Worm (Caenorhabditis elegans) whole organism, young adult: ENCODE results near the gene inx-5.

Experiments used
- B0035.1 ChIP-seq: sonication (generic microtip); optimal IDR thresholded peaks from 2 replicates; lab custom pipeline; 2016; ENCODE audit warnings: missing genetic modification characterization, mild to moderate bottlenecking, missing compliant biosample characterization, missing genotype, missing genetic modification reagents
- B0336.3 ChIP-seq: fragments of 200-800 bp; sonication (Bioruptor generic); IDR thresholded peaks from 2 replicates; pipeline ENCODE4 v1.3.6; 2022; ENCODE audit warnings: missing genetic modification characterization, missing compliant biosample characterization
- C06A6.2 ChIP-seq: fragments of 200-800 bp; sonication (Bioruptor generic); conservative IDR thresholded peaks from 2 replicates; pipeline ENCODE4 v1.3.6; 2022; ENCODE audit warnings: missing genetic modification characterization, missing compliant biosample characterization
- F23B12.7 ChIP-seq: sonication (generic microtip); optimal IDR thresholded peaks from 2 replicates; lab custom pipeline; 2017; ENCODE audit warnings: missing genetic modification characterization, mild to moderate bottlenecking, missing compliant biosample characterization, antibody characterized with exemption, moderate library complexity; ENCODE audit not compliant: insufficient read depth
- F33H1.4 ChIP-seq: fragments of 200-800 bp; sonication (Bioruptor generic); IDR thresholded peaks from 2 replicates; pipeline ENCODE4 v1.3.6; 2022; ENCODE audit warnings: missing genetic modification reagents, missing genetic modification characterization, missing compliant biosample characterization
- F39B2.1 ChIP-seq: fragments of 200-800 bp; sonication (Bioruptor generic); IDR thresholded peaks from 2 replicates; pipeline ENCODE4 v1.3.6; 2022; ENCODE audit warnings: missing genetic modification reagents, missing genetic modification characterization, missing compliant biosample characterization
- F52B5.7 ChIP-seq: sonication (generic microtip); optimal IDR thresholded peaks from 2 replicates; lab custom pipeline; 2016; ENCODE audit warnings: mild to moderate bottlenecking, missing genetic modification characterization, missing compliant biosample characterization
- F57A8.1 ChIP-seq: fragments of 200-800 bp; sonication (Bioruptor generic); optimal IDR thresholded peaks from 2 replicates; lab custom pipeline; 2018; ENCODE audit warnings: mild to moderate bottlenecking, missing genetic modification characterization, moderate library complexity, missing compliant biosample characterization
- F57C9.4 ChIP-seq: sonication (generic microtip); optimal IDR thresholded peaks from 2 replicates; lab custom pipeline; 2017; ENCODE audit warnings: mild to moderate bottlenecking, missing genetic modification characterization, missing compliant biosample characterization
- Y53F4B.3 ChIP-seq: fragments of 200-800 bp; sonication (Bioruptor generic); IDR thresholded peaks from 2 replicates; pipeline ENCODE4 v1.3.6; 2022; ENCODE audit warnings: missing genetic modification reagents, missing genetic modification characterization, missing compliant biosample characterization
- Y95B8A.8 ChIP-seq: fragments of 200-800 bp; sonication (Bioruptor generic); IDR thresholded peaks from 2 replicates; pipeline ENCODE4 v1.3.6; 2022; ENCODE audit warnings: missing genetic modification reagents, missing genetic modification characterization, missing compliant biosample characterization
- aptf-2 ChIP-seq: fragments of 200-800 bp; sonication (Bioruptor generic); conservative IDR thresholded peaks from 2 replicates; pipeline ENCODE4 v1.3.6; 2022; ENCODE audit warnings: missing genetic modification reagents, missing genetic modification characterization, missing compliant biosample characterization
- atf-7 ChIP-seq: sonication (generic microtip); optimal IDR thresholded peaks from 2 replicates; lab custom pipeline; 2017; ENCODE audit warnings: mild to moderate bottlenecking, missing genetic modification characterization, missing compliant biosample characterization
- athp-1 ChIP-seq: sonication (generic microtip); optimal IDR thresholded peaks from 2 replicates; lab custom pipeline; 2017; ENCODE audit warnings: mild to moderate bottlenecking, missing genetic modification characterization, missing compliant biosample characterization
- attf-6 ChIP-seq: fragments of 200-800 bp; sonication (Bioruptor generic); IDR thresholded peaks from 2 replicates; pipeline ENCODE4 v1.3.6; 2022; ENCODE audit warnings: missing genetic modification reagents, missing genetic modification characterization, missing compliant biosample characterization
- bed-1 ChIP-seq: fragments of 200-800 bp; sonication (Bioruptor generic); IDR thresholded peaks from 2 replicates; pipeline ENCODE4 v1.3.6; 2022; ENCODE audit warnings: missing genetic modification reagents, missing genetic modification characterization, missing compliant biosample characterization
- ceh-100 ChIP-seq: fragments of 200-800 bp; sonication (Bioruptor generic); IDR thresholded peaks from 2 replicates; pipeline ENCODE4 v1.3.6; 2022; ENCODE audit warnings: missing genetic modification reagents, missing genetic modification characterization, missing compliant biosample characterization
- ceh-58 ChIP-seq: fragments of 200-800 bp; sonication (Bioruptor generic); IDR thresholded peaks from 2 replicates; pipeline ENCODE4 v1.3.6; 2022; ENCODE audit warnings: missing genetic modification characterization, missing compliant biosample characterization
- ceh-79 ChIP-seq: sonication (generic microtip); optimal IDR thresholded peaks from 2 replicates; lab custom pipeline; 2017; ENCODE audit warnings: mild to moderate bottlenecking, missing genetic modification characterization, missing compliant biosample characterization
- ceh-91 ChIP-seq: fragments of 200-800 bp; sonication (Bioruptor generic); IDR thresholded peaks from 2 replicates; pipeline ENCODE4 v1.3.6; 2022; ENCODE audit warnings: missing genetic modification reagents, missing genetic modification characterization, missing compliant biosample characterization
- die-1 ChIP-seq: sonication (generic microtip); optimal IDR thresholded peaks from 2 replicates; lab custom pipeline; 2016; ENCODE audit warnings: missing genotype, mild to moderate bottlenecking, missing genetic modification characterization, missing compliant biosample characterization
- dox-1 ChIP-seq: fragments of 200-800 bp; sonication (Bioruptor generic); IDR thresholded peaks from 2 replicates; pipeline ENCODE4 v1.3.6; 2022; ENCODE audit warnings: missing genetic modification reagents, missing genetic modification characterization, missing compliant biosample characterization
- egl-18 ChIP-seq: fragments of 200-800 bp; sonication (Bioruptor generic); IDR thresholded peaks from 2 replicates; pipeline ENCODE4 v1.3.6; 2022; ENCODE audit warnings: missing genetic modification reagents, missing genetic modification characterization, missing compliant biosample characterization
- egl-44 ChIP-seq: fragments of 200-800 bp; sonication (Bioruptor generic); IDR thresholded peaks from 2 replicates; pipeline ENCODE4 v1.3.6; 2022; ENCODE audit warnings: missing genetic modification reagents, missing genetic modification characterization, missing compliant biosample characterization
- hmg-1.2 ChIP-seq: fragments of 200-800 bp; sonication (Bioruptor generic); IDR thresholded peaks from 2 replicates; pipeline ENCODE4 v1.3.6; 2022; ENCODE audit warnings: missing genetic modification reagents, missing genetic modification characterization, missing compliant biosample characterization
- hmg-20 ChIP-seq: fragments of 200-800 bp; sonication (Bioruptor generic); IDR thresholded peaks from 2 replicates; pipeline ENCODE4 v1.3.6; 2022; ENCODE audit warnings: missing genetic modification reagents, missing genetic modification characterization, missing compliant biosample characterization
- let-607 ChIP-seq, 2 experiments: fragments of 200-800 bp in 1 of 2; sonication (Bioruptor generic) in 1 of 2; sonication (generic microtip) in 1 of 2; optimal IDR thresholded peaks; 2 replicates each; lab custom pipeline; 2016 to 2018; ENCODE audit warnings: mild to moderate bottlenecking in 2 of 2, missing compliant biosample characterization in 2 of 2, missing genetic modification characterization in 2 of 2, moderate library complexity in 2 of 2, missing genotype in 1 of 2
- lsl-1 ChIP-seq: fragments of 200-800 bp; sonication (Bioruptor generic); optimal IDR thresholded peaks from 2 replicates; lab custom pipeline; 2018; ENCODE audit warnings: mild to moderate bottlenecking, missing genetic modification characterization, moderate library complexity, missing compliant biosample characterization
- lsy-27 ChIP-seq: sonication (generic microtip); optimal IDR thresholded peaks from 2 replicates; lab custom pipeline; 2017; ENCODE audit warnings: missing genetic modification characterization, mild to moderate bottlenecking, missing compliant biosample characterization, antibody characterized with exemption, missing genotype, borderline replicate concordance; ENCODE audit not compliant: insufficient read depth
- madf-6 ChIP-seq: fragments of 200-800 bp; sonication (Bioruptor generic); IDR thresholded peaks from 2 replicates; pipeline ENCODE4 v1.3.6; 2022; ENCODE audit warnings: missing genetic modification reagents, missing genetic modification characterization, missing compliant biosample characterization
- mxl-1 ChIP-seq: sonication (generic microtip); optimal IDR thresholded peaks from 2 replicates; lab custom pipeline; 2016; ENCODE audit warnings: missing genetic modification characterization, missing compliant biosample characterization
- nfya-1 ChIP-seq: sonication (generic microtip); optimal IDR thresholded peaks from 2 replicates; lab custom pipeline; 2017; ENCODE audit warnings: antibody characterized with exemption, missing compliant biosample characterization, missing genetic modification characterization, borderline replicate concordance; ENCODE audit not compliant: insufficient read depth
- rcor-1 ChIP-seq: fragments of 200-800 bp; sonication (Bioruptor generic); IDR thresholded peaks from 2 replicates; pipeline ENCODE4 v1.3.6; 2022; ENCODE audit warnings: missing genetic modification reagents, missing genetic modification characterization, missing compliant biosample characterization
- repo-1 ChIP-seq: sonication (generic microtip); optimal IDR thresholded peaks from 2 replicates; lab custom pipeline; 2017; ENCODE audit warnings: mild to moderate bottlenecking, missing genetic modification characterization, missing compliant biosample characterization
- sdz-38 ChIP-seq: sonication (generic microtip); optimal IDR thresholded peaks from 2 replicates; lab custom pipeline; 2016; ENCODE audit warnings: missing genotype, missing genetic modification characterization, missing compliant biosample characterization
- sea-2 ChIP-seq: fragments of 200-800 bp; sonication (Bioruptor generic); IDR thresholded peaks from 2 replicates; pipeline ENCODE4 v1.3.6; 2022; ENCODE audit warnings: missing genetic modification characterization, missing compliant biosample characterization
- snpc-1.1 ChIP-seq: sonication (generic microtip); optimal IDR thresholded peaks from 2 replicates; lab custom pipeline; 2017; ENCODE audit warnings: missing genetic modification characterization, mild to moderate bottlenecking, missing compliant biosample characterization, antibody characterized with exemption, moderate library complexity, missing genotype, missing genetic modification reagents; ENCODE audit not compliant: insufficient read depth
- snpc-4 ChIP-seq, 5 experiments: fragments of 150-350 bp in 1 of 5; sonication (generic microtip) in 4 of 5; optimal IDR thresholded peaks; 2 replicates each; lab custom pipeline; 2014 to 2018; ENCODE audit warnings: missing genetic modification characterization in 5 of 5, missing biosample characterization in 3 of 5, antibody characterized with exemption in 2 of 5, mild to moderate bottlenecking in 2 of 5, missing compliant biosample characterization in 2 of 5, missing genotype in 2 of 5, moderate library complexity in 2 of 5, missing genetic modification reagents in 1 of 5
- somi-1 ChIP-seq: fragments of 200-800 bp; sonication (Bioruptor generic); optimal IDR thresholded peaks from 2 replicates; lab custom pipeline; 2018; ENCODE audit warnings: mild to moderate bottlenecking, missing genetic modification characterization, missing compliant biosample characterization
- sptf-2 ChIP-seq: fragments of 200-800 bp; sonication (Bioruptor generic); optimal IDR thresholded peaks from 2 replicates; lab custom pipeline; 2018; ENCODE audit warnings: mild to moderate bottlenecking, missing genetic modification characterization, missing compliant biosample characterization
- tbp1 ChIP-seq: fragments of 200-800 bp; sonication (Bioruptor generic); optimal IDR thresholded peaks from 2 replicates; lab custom pipeline; 2018; ENCODE audit warnings: mild to moderate bottlenecking, missing genetic modification characterization, missing compliant biosample characterization
- unc-62 ChIP-seq: fragments of 150-350 bp; optimal IDR thresholded peaks from 2 replicates; lab custom pipeline; 2014; ENCODE audit warnings: missing biosample characterization, missing genetic modification reagents, missing genetic modification characterization
- xnd-1 ChIP-seq: sonication (generic microtip); optimal IDR thresholded peaks from 2 replicates; lab custom pipeline; 2016; ENCODE audit warnings: missing genotype, missing genetic modification reagents, missing genetic modification characterization, missing compliant biosample characterization
- zfh-2 ChIP-seq: fragments of 200-800 bp; sonication (Bioruptor generic); conservative IDR thresholded peaks from 2 replicates; pipeline ENCODE4 v1.3.6; 2022; ENCODE audit warnings: missing genetic modification reagents, missing genetic modification characterization, missing compliant biosample characterization
- ztf-18 ChIP-seq: sonication (generic microtip); optimal IDR thresholded peaks from 2 replicates; lab custom pipeline; 2016; ENCODE audit warnings: missing genotype, mild to moderate bottlenecking, missing genetic modification characterization, missing compliant biosample characterization
- ztf-26 ChIP-seq: sonication (generic microtip); optimal IDR thresholded peaks from 2 replicates; lab custom pipeline; 2017; ENCODE audit warnings: missing genetic modification characterization, missing compliant biosample characterization
- ztf-28 ChIP-seq: fragments of 200-800 bp; sonication (Bioruptor generic); IDR thresholded peaks from 2 replicates; pipeline ENCODE4 v1.3.6; 2022; ENCODE audit warnings: missing genetic modification reagents, missing genetic modification characterization, missing compliant biosample characterization
- ztf-6 ChIP-seq: fragments of 200-800 bp; sonication (Bioruptor generic); IDR thresholded peaks from 2 replicates; pipeline ENCODE4 v1.3.6; 2022; ENCODE audit warnings: missing genetic modification reagents, missing genetic modification characterization, missing compliant biosample characterization

inx-5 gene

DNA sequence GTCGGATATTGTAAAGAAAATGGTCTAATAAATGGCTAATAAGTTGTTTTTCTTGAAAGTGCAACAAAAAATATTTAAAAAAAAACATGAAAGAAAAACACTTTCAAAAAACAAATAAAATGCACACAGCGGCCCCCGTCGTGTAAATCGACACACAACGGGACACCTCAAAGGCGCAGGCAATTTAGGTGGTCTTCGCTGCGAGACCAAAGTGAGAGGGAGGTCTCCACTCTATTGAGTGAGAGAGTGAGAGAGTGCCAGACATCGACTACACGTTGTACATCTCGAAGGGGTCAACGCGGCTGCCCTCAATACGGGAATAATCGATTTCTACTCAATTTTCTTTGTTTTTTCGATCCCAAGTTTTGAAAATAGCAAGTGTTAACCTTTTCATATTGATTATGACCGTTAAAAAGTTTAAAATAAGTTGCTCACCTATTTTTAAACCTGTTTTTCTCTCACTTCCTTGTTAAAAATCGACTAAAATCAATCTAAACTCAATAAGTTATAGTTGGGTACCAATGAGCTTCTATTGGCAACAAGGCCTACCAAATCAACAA lies 15.4 kb downstream of the inx-5 start, which contains the start of gene sec-16A.2 (continued):
- TF ChIP-seq xnd-1 (tag; lab: Kevin White, UChicago) (no peak), zfh-2 (GFP tag; lab: Robert Waterston, UW) (peak; percentile 87), rcor-1 (GFP tag; lab: Robert Waterston, UW) (no peak), B0336.3 (GFP tag; lab: Robert Waterston, UW) (no peak), atf-7 (tag; lab: Kevin White, UChicago) (no peak), ceh-79 (tag; lab: Kevin White, UChicago) (no peak), dox-1 (GFP tag; lab: Robert Waterston, UW) (peak; percentile 60; the same call in 1 of the 2 replicates), attf-6 (no peak), nfya-1 (tag; lab: Kevin White, UChicago) (no peak), let-607 (tag; optimal IDR thresholded peaks at IDR 0.05; lab: Kevin White, UChicago) (peak; percentile 5 to 58), ztf-28 (GFP tag; lab: Robert Waterston, UW) (no peak), F33H1.4 (GFP tag; lab: Robert Waterston, UW) (peak; percentile 68), ceh-91 (GFP tag; lab: Robert Waterston, UW) (no peak), Y95B8A.8 (GFP tag; lab: Robert Waterston, UW) (no peak), ztf-6 (GFP tag; lab: Robert Waterston, UW) (no peak), snpc-4 (GFP tag; optimal IDR thresholded peaks at IDR 0.05; lab: Kevin White, UChicago) (no peak), snpc-4 (tag; optimal IDR thresholded peaks at IDR 0.05; lab: Kevin White, UChicago) (peak in 1 of 4 experiments; percentile 61), tbp1 (GFP tag; lab: Kevin White, UChicago) (no peak), ztf-26 (tag; lab: Kevin White, UChicago) (no peak), sdz-38 (tag; lab: Kevin White, UChicago) (no peak), hmg-20 (GFP tag; lab: Robert Waterston, UW) (no peak), egl-44 (GFP tag; lab: Robert Waterston, UW) (no peak), F52B5.7 (tag; lab: Kevin White, UChicago) (no peak), F23B12.7 (no peak), unc-62 (GFP tag; lab: Kevin White, UChicago) (no peak), sptf-2 (GFP tag; lab: Kevin White, UChicago) (no peak), athp-1 (no peak), F39B2.1 (GFP tag; lab: Robert Waterston, UW) (no peak), F57A8.1 (no peak), somi-1 (no peak), F57C9.4 (tag; lab: Kevin White, UChicago) (no peak), aptf-2 (GFP tag; lab: Robert Waterston, UW) (no peak), sea-2 (GFP tag; lab: Robert Waterston, UW) (no peak), egl-18 (GFP tag; lab: Robert Waterston, UW) (no peak), snpc-1.1 (tag; lab: Kevin White, UChicago) (no peak), die-1 (tag; lab: Kevin White, UChicago) (no peak), Y53F4B.3 (GFP tag; lab: Robert Waterston, UW) (no peak), repo-1 (tag; lab: Kevin White, UChicago) (no peak), ceh-100 (GFP tag; lab: Robert Waterston, UW) (no peak), B0035.1 (tag; lab: Kevin White, UChicago) (no peak), lsl-1 (no peak), hmg-1.2 (GFP tag; lab: Robert Waterston, UW) (peak; percentile 33; the same call in 1 of the 2 replicates), lsy-27 (tag; lab: Kevin White, UChicago) (no peak), C06A6.2 (GFP tag; lab: Robert Waterston, UW) (no peak), madf-6 (no peak), ceh-58 (GFP tag; lab: Robert Waterston, UW) (no peak), ztf-18 (no peak), mxl-1 (no peak), bed-1 (GFP tag; lab: Robert Waterston, UW) (no peak)
